Fruit fly (Drosophila melanogaster): ENCODE results near the gene CG6834.

Gene CG6834

DNA sequence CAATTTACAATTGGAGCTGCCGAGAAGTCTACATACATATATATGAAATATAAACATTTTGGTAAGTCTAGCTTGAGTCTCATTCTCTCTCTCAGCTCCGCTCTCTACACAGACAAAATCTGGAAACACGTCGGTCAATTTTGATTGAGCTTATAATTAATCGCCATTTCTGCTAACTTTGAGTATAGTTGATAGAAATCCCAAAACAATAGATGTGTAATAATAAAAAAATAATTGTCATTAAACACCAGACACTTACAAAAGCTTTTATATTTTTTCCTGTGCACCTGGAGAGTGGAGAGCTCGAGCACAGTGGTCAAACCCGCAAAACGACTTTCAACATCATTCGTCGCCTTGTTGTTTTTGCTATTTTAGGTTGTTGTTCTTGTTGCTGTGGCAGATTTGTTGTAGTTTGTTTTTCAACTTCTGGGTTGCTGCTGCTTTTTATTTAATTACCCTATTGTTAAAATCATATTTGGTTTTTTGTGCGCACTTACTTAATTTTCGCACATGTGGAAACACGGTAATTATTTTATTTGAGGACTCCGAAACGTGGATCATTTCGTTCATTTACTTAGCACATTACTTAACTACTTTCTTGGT lies 31.2 kb downstream of the CG6834 start:
- TF ChIP-seq psq (GFP tag; optimal IDR thresholded peaks at IDR 0.05) (peak; percentile 94), CrebA (GFP tag; optimal IDR thresholded peaks at IDR 0.05; ENCODE audit: borderline replicate concordance) (peak; percentile 94), sage (GFP tag; optimal IDR thresholded peaks at IDR 0.05) (peak; percentile 98), lola (GFP tag; optimal IDR thresholded peaks at IDR 0.05) (no peak), Abd-B (GFP tag; optimal IDR thresholded peaks at IDR 0.05) (no peak), Rel (GFP tag; optimal IDR thresholded peaks at IDR 0.05) (peak; percentile 96), Rel (tag; optimal IDR thresholded peaks at IDR 0.05) (peak; percentile 30), fru (GFP tag; optimal IDR thresholded peaks at IDR 0.05) (peak; percentile 98), Myc (optimal IDR thresholded peaks at IDR 0.05) (no peak), CG9705 (GFP tag; optimal IDR thresholded peaks at IDR 0.05) (peak; percentile 69), ey (GFP tag; optimal IDR thresholded peaks at IDR 0.05) (peak; percentile 99), Dfd (GFP tag; optimal IDR thresholded peaks at IDR 0.05) (no peak), dsf (GFP tag; optimal IDR thresholded peaks at IDR 0.05; ENCODE audit: borderline replicate concordance) (peak; percentile 90), GATAd (GFP tag; optimal IDR thresholded peaks at IDR 0.05) (peak; percentile 80), CG32264 (GFP tag; optimal IDR thresholded peaks at IDR 0.05) (peak; percentile 97), pan (optimal IDR thresholded peaks at IDR 0.05) (no peak), h (GFP tag; optimal IDR thresholded peaks at IDR 0.05) (peak; percentile 99), Sp1 (GFP tag; optimal IDR thresholded peaks at IDR 0.05) (peak; percentile 97), Mio (GFP tag; optimal IDR thresholded peaks at IDR 0.05) (peak; percentile 86), dl (GFP tag; optimal IDR thresholded peaks at IDR 0.05; ENCODE audit: insufficient read depth in 1 of 2, partially characterized antibody in 2 of 2) (no peak), rgr (GFP tag; optimal IDR thresholded peaks at IDR 0.05) (peak; percentile 99), Hr78 (GFP tag; optimal IDR thresholded peaks at IDR 0.05) (no peak), foxo (GFP tag; optimal IDR thresholded peaks at IDR 0.05) (peak; percentile 97 to 99), HLH106 (tag; optimal IDR thresholded peaks at IDR 0.05) (peak; percentile 97), jim (GFP tag; optimal IDR thresholded peaks at IDR 0.05) (peak; percentile 58), sv (GFP tag; optimal IDR thresholded peaks at IDR 0.05) (peak; percentile 93), Dif (GFP tag; optimal IDR thresholded peaks at IDR 0.05; ENCODE audit: partially characterized antibody) (peak; percentile 22), usp (GFP tag; optimal IDR thresholded peaks at IDR 0.05) (no peak), Vsx2 (GFP tag; optimal IDR thresholded peaks at IDR 0.05; ENCODE audit: partially characterized antibody) (no peak), N (GFP tag; optimal IDR thresholded peaks at IDR 0.05) (no peak), OdsH (GFP tag; optimal IDR thresholded peaks at IDR 0.05) (peak; percentile 99), Hr83 (GFP tag; optimal IDR thresholded peaks at IDR 0.05; ENCODE audit: poor library complexity, severe bottlenecking) (peak; percentile 94), woc (GFP tag; optimal IDR thresholded peaks at IDR 0.05) (peak; percentile 94), brk (GFP tag; optimal IDR thresholded peaks at IDR 0.05) (peak; percentile 97), Hnf4 (GFP tag; optimal IDR thresholded peaks at IDR 0.05) (peak; percentile 98), br (GFP tag; optimal IDR thresholded peaks at IDR 0.05) (peak; percentile 99), tai (GFP tag; optimal IDR thresholded peaks at IDR 0.05) (peak; percentile 95), dmrt93B (GFP tag; optimal IDR thresholded peaks at IDR 0.05) (peak; percentile 95), Jra (GFP tag; optimal IDR thresholded peaks at IDR 0.05) (peak; percentile 92)

DNA sequence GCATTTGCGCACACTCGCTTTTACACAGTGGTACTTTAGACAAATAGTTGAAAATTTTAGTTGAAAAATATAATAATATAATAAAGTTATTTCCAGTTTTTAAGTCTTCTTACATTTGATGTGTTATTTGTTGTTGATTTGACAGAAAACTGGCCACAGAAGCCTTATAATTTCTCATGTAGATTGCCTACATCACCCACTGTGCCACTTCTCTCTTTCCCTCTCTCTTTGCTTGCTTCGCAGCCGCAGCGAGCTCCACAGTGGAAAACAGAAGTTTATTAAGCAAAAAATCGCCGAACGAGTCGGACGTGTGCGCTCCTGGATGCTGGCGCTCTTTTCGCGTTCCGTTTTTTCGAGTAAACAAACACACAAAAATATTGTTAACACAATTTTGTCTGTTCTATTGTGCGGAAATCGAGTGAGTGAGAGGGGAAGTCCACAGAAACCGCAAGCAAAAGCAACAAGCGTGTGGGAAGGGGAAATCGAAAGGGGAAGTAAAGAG lies 32.0 kb downstream of the CG6834 start, which contains the start of gene CG42327:
Gene CG42327 (plus strand): TSS at position 277 of the 502 bp plus-strand sequence.
- TF ChIP-seq N (GFP tag; optimal IDR thresholded peaks at IDR 0.05) (no peak), foxo (GFP tag; optimal IDR thresholded peaks at IDR 0.05) (peak in 1 of 2 experiments; percentile 95), sv (GFP tag; optimal IDR thresholded peaks at IDR 0.05) (peak; percentile 89), CG32264 (GFP tag; optimal IDR thresholded peaks at IDR 0.05) (peak; percentile 71), dsf (GFP tag; optimal IDR thresholded peaks at IDR 0.05; ENCODE audit: borderline replicate concordance) (peak; percentile 60), lola (GFP tag; optimal IDR thresholded peaks at IDR 0.05) (no peak), brk (GFP tag; optimal IDR thresholded peaks at IDR 0.05) (peak; percentile 96), Abd-B (GFP tag; optimal IDR thresholded peaks at IDR 0.05) (no peak), Sp1 (GFP tag; optimal IDR thresholded peaks at IDR 0.05) (peak; percentile 86), CrebA (GFP tag; optimal IDR thresholded peaks at IDR 0.05; ENCODE audit: borderline replicate concordance) (peak; percentile 59), usp (GFP tag; optimal IDR thresholded peaks at IDR 0.05) (no peak), CG9705 (GFP tag; optimal IDR thresholded peaks at IDR 0.05) (peak; percentile 54), tai (GFP tag; optimal IDR thresholded peaks at IDR 0.05) (peak; percentile 84), psq (GFP tag; optimal IDR thresholded peaks at IDR 0.05) (peak; percentile 89), sage (GFP tag; optimal IDR thresholded peaks at IDR 0.05) (peak; percentile 91), dmrt93B (GFP tag; optimal IDR thresholded peaks at IDR 0.05) (peak; percentile 75), OdsH (GFP tag; optimal IDR thresholded peaks at IDR 0.05) (peak; percentile 94), fru (GFP tag; optimal IDR thresholded peaks at IDR 0.05) (peak; percentile 92), HLH106 (tag; optimal IDR thresholded peaks at IDR 0.05) (peak; percentile 87), jim (GFP tag; optimal IDR thresholded peaks at IDR 0.05) (no peak), dl (GFP tag; optimal IDR thresholded peaks at IDR 0.05; ENCODE audit: insufficient read depth in 1 of 2, partially characterized antibody in 2 of 2) (peak in 1 of 2 experiments; percentile 30), Myc (optimal IDR thresholded peaks at IDR 0.05) (no peak), rgr (GFP tag; optimal IDR thresholded peaks at IDR 0.05) (peak; percentile 96), Hnf4 (GFP tag; optimal IDR thresholded peaks at IDR 0.05) (peak; percentile 86), Hr78 (GFP tag; optimal IDR thresholded peaks at IDR 0.05) (no peak), Dfd (GFP tag; optimal IDR thresholded peaks at IDR 0.05) (no peak), GATAd (GFP tag; optimal IDR thresholded peaks at IDR 0.05) (peak; percentile 70), Vsx2 (GFP tag; optimal IDR thresholded peaks at IDR 0.05; ENCODE audit: partially characterized antibody) (no peak), ey (GFP tag; optimal IDR thresholded peaks at IDR 0.05) (peak; percentile 87), br (GFP tag; optimal IDR thresholded peaks at IDR 0.05) (peak; percentile 86), Hr83 (GFP tag; optimal IDR thresholded peaks at IDR 0.05; ENCODE audit: poor library complexity, severe bottlenecking) (peak; percentile 49), Mio (GFP tag; optimal IDR thresholded peaks at IDR 0.05) (no peak), woc (GFP tag; optimal IDR thresholded peaks at IDR 0.05) (peak; percentile 87), Dif (GFP tag; optimal IDR thresholded peaks at IDR 0.05; ENCODE audit: partially characterized antibody) (no peak), Rel (GFP tag; optimal IDR thresholded peaks at IDR 0.05) (peak; percentile 88), Rel (tag; optimal IDR thresholded peaks at IDR 0.05) (peak; percentile 94), pan (optimal IDR thresholded peaks at IDR 0.05) (no peak), h (GFP tag; optimal IDR thresholded peaks at IDR 0.05) (peak; percentile 95), Jra (GFP tag; optimal IDR thresholded peaks at IDR 0.05) (peak; percentile 27)
